Worm (Caenorhabditis elegans) whole organism, L2 larva: ENCODE measurements around the gene srlf-27.

Experiments used
- C34F6.9 ChIP-seq: fragments of 150-350 bp; optimal IDR thresholded peaks from 2 replicates; lab custom pipeline; 2014; ENCODE audit warnings: missing biosample characterization, missing genetic modification characterization
- F13H6.1 ChIP-seq: sonication (generic microtip); optimal IDR thresholded peaks from 2 replicates; lab custom pipeline; 2016; ENCODE audit warnings: missing genetic modification characterization, missing compliant biosample characterization
- R02D3.7 ChIP-seq: fragments of 150-350 bp; optimal IDR thresholded peaks from 2 replicates; lab custom pipeline; 2014; ENCODE audit warnings: missing biosample characterization, missing genetic modification characterization
- aly-2 ChIP-seq: fragments of 150-350 bp; optimal IDR thresholded peaks from 2 replicates; lab custom pipeline; 2014; ENCODE audit warnings: missing biosample characterization, missing genetic modification characterization
- ama-1 ChIP-seq: fragments of 150-350 bp; optimal IDR thresholded peaks from 2 replicates; lab custom pipeline; 2018; ENCODE audit warnings: inconsistent platforms
- blmp-1 ChIP-seq: sonication (generic microtip); optimal IDR thresholded peaks from 2 replicates; lab custom pipeline; 2017; ENCODE audit warnings: missing genetic modification characterization, mild to moderate bottlenecking, missing compliant biosample characterization, antibody characterized with exemption, moderate library complexity; ENCODE audit not compliant: insufficient read depth
- ceh-16 ChIP-seq: fragments of 150-350 bp; optimal IDR thresholded peaks from 2 replicates; lab custom pipeline; 2014; ENCODE audit warnings: missing biosample characterization, missing genetic modification characterization
- crh-2 ChIP-seq: sonication (generic microtip); optimal IDR thresholded peaks from 2 replicates; lab custom pipeline; 2017; ENCODE audit warnings: missing biosample characterization, missing genetic modification characterization
- dmd-4 ChIP-seq: sonication (generic microtip); optimal IDR thresholded peaks from 2 replicates; lab custom pipeline; 2017; ENCODE audit warnings: missing biosample characterization, missing genetic modification characterization
- egl-27 ChIP-seq: sonication (generic microtip); optimal IDR thresholded peaks from 3 replicates; lab custom pipeline; 2017; ENCODE audit warnings: missing biosample characterization, missing genetic modification reagents, missing genetic modification characterization
- elt-1 ChIP-seq: fragments of 150-350 bp; optimal IDR thresholded peaks from 2 replicates; lab custom pipeline; 2014; ENCODE audit warnings: missing biosample characterization, missing genetic modification characterization
- elt-3 ChIP-seq: sonication (generic microtip); optimal IDR thresholded peaks from 2 replicates; lab custom pipeline; 2017; ENCODE audit warnings: missing biosample characterization, missing genetic modification characterization
- fos-1 ChIP-seq: fragments of 150-350 bp; optimal IDR thresholded peaks from 2 replicates; lab custom pipeline; 2014; ENCODE audit warnings: missing biosample characterization, missing genetic modification characterization
- gmeb-1 ChIP-seq: fragments of 150-350 bp; optimal IDR thresholded peaks from 2 replicates; lab custom pipeline; 2014; ENCODE audit warnings: missing biosample characterization, missing genetic modification characterization
- lin-11 ChIP-seq: fragments of 150-350 bp; sonication (generic microtip); optimal IDR thresholded peaks from 2 replicates; lab custom pipeline; 2014; ENCODE audit warnings: missing biosample characterization, missing genetic modification characterization, inconsistent platforms, mixed read lengths
- lin-13 ChIP-seq: fragments of 150-350 bp; optimal IDR thresholded peaks from 2 replicates; lab custom pipeline; 2014; ENCODE audit warnings: missing biosample characterization, missing genetic modification reagents, missing genetic modification characterization
- lsy-2 ChIP-seq, 2 experiments: fragments of 150-350 bp in 1 of 2; sonication (generic microtip) in 1 of 2; optimal IDR thresholded peaks; 2 replicates each; lab custom pipeline; 2014 to 2017; ENCODE audit warnings: missing biosample characterization in 2 of 2, missing genetic modification characterization in 2 of 2
- mab-5 ChIP-seq: fragments of 150-350 bp; optimal IDR thresholded peaks from 2 replicates; lab custom pipeline; 2014; ENCODE audit warnings: missing biosample characterization, missing genetic modification characterization
- mbf-1 ChIP-seq: sonication (generic microtip); optimal IDR thresholded peaks from 2 replicates; lab custom pipeline; 2017; ENCODE audit warnings: missing biosample characterization, missing genetic modification characterization
- mdl-1 ChIP-seq, 2 experiments: fragments of 150-350 bp in 1 of 2; sonication (generic microtip) in 1 of 2; optimal IDR thresholded peaks; 2 replicates each; lab custom pipeline; 2017; ENCODE audit warnings: missing biosample characterization in 2 of 2, missing genetic modification characterization in 2 of 2
- nhr-10 ChIP-seq: sonication (generic microtip); optimal IDR thresholded peaks from 2 replicates; lab custom pipeline; 2017; ENCODE audit warnings: missing biosample characterization, missing genetic modification characterization
- nhr-11 ChIP-seq: fragments of 150-350 bp; optimal IDR thresholded peaks from 2 replicates; lab custom pipeline; 2014; ENCODE audit warnings: missing biosample characterization, missing genetic modification characterization
- nhr-12 ChIP-seq: fragments of 150-350 bp; optimal IDR thresholded peaks from 2 replicates; lab custom pipeline; 2014; ENCODE audit warnings: missing biosample characterization, missing genetic modification characterization
- nhr-129 ChIP-seq: fragments of 150-350 bp; optimal IDR thresholded peaks from 2 replicates; lab custom pipeline; 2014; ENCODE audit warnings: missing biosample characterization, missing genetic modification characterization
- nhr-23 ChIP-seq: fragments of 150-350 bp; optimal IDR thresholded peaks from 2 replicates; lab custom pipeline; 2014; ENCODE audit warnings: missing biosample characterization, missing genetic modification reagents, missing genetic modification characterization
- nhr-237 ChIP-seq: fragments of 150-350 bp; optimal IDR thresholded peaks from 2 replicates; lab custom pipeline; 2014; ENCODE audit warnings: missing biosample characterization, missing genetic modification characterization
- nhr-25 ChIP-seq: fragments of 150-350 bp; sonication (generic microtip); optimal IDR thresholded peaks from 3 replicates; lab custom pipeline; 2014; ENCODE audit warnings: missing biosample characterization, missing genetic modification characterization
- nhr-6 ChIP-seq: fragments of 150-350 bp; optimal IDR thresholded peaks from 2 replicates; lab custom pipeline; 2014; ENCODE audit warnings: missing biosample characterization, missing genetic modification characterization
- nhr-77 ChIP-seq: fragments of 150-350 bp; optimal IDR thresholded peaks from 2 replicates; lab custom pipeline; 2014; ENCODE audit warnings: missing biosample characterization, missing genetic modification characterization
- sem-4 ChIP-seq: fragments of 150-350 bp; optimal IDR thresholded peaks from 2 replicates; lab custom pipeline; 2014; ENCODE audit warnings: missing biosample characterization, missing genetic modification reagents, missing genetic modification characterization
- sma-3 ChIP-seq: sonication (generic microtip); optimal IDR thresholded peaks from 2 replicates; lab custom pipeline; 2016; ENCODE audit warnings: missing genetic modification reagents, missing genetic modification characterization, missing compliant biosample characterization
- sma-9 ChIP-seq, 2 experiments: fragments of 150-350 bp in 1 of 2; sonication (generic microtip) in 1 of 2; optimal IDR thresholded peaks; 2 replicates each; lab custom pipeline; 2014 to 2016; ENCODE audit warnings: missing genetic modification characterization in 2 of 2, mild to moderate bottlenecking in 1 of 2, missing biosample characterization in 1 of 2, missing compliant biosample characterization in 1 of 2, missing genetic modification reagents in 1 of 2, moderate library complexity in 1 of 2
- snpc-4 ChIP-seq: fragments of 150-350 bp; optimal IDR thresholded peaks from 2 replicates; lab custom pipeline; 2014; ENCODE audit warnings: missing biosample characterization, missing genetic modification characterization
- unc-39 ChIP-seq: fragments of 150-350 bp; optimal IDR thresholded peaks from 2 replicates; lab custom pipeline; 2014; ENCODE audit warnings: missing biosample characterization, missing genetic modification characterization
- unc-55 ChIP-seq: fragments of 150-350 bp; sonication (generic microtip); optimal IDR thresholded peaks from 3 replicates; lab custom pipeline; 2014; ENCODE audit warnings: missing biosample characterization, missing genetic modification reagents, missing genetic modification characterization
- unc-62 ChIP-seq: fragments of 150-350 bp; optimal IDR thresholded peaks from 2 replicates; lab custom pipeline; 2014; ENCODE audit warnings: missing biosample characterization, missing genetic modification reagents, missing genetic modification characterization
- ztf-1 ChIP-seq: fragments of 200-800 bp; sonication (Bioruptor generic); conservative IDR thresholded peaks from 2 replicates; pipeline ENCODE4 v1.3.6; 2022; ENCODE audit warnings: missing genetic modification characterization, missing compliant biosample characterization

The srlf-27 gene

ce11 chrIV:14616303-14616702 lies 21.2 kb upstream of the srlf-27 start, which contains the start of gene dmd-6:
Gene dmd-6 (plus strand): TSS chrIV:14616603.
- TF ChIP-seq crh-2 = no peak
- TF ChIP-seq unc-39 (tag; lab: Kevin White, UChicago) = no peak
- no peak for TF ChIP-seq snpc-4 (tag; lab: Kevin White, UChicago)
- TF ChIP-seq sem-4 = no peak
- no peak for TF ChIP-seq sma-9 (GFP tag; optimal IDR thresholded peaks at IDR 0.05; lab: Kevin White, UChicago)
- no peak for TF ChIP-seq sma-9 (tag; optimal IDR thresholded peaks at IDR 0.05; lab: Kevin White, UChicago)
- TF ChIP-seq egl-27 (tag; lab: Kevin White, UChicago) = no peak
- TF ChIP-seq, all 48 proteins: peak for 0

ce11 chrIV:14617059-14617458 lies 20.5 kb upstream of the srlf-27 start:
- TF ChIP-seq lin-11 (tag; lab: Kevin White, UChicago) (no peak), unc-55 (GFP tag; lab: Kevin White, UChicago) (peak; percentile 13)

ce11 chrIV:14617498-14617897 lies 20.0 kb upstream of the srlf-27 start:
- no peak for TF ChIP-seq fos-1 (tag; lab: Kevin White, UChicago)
- peak; percentile 11 for TF ChIP-seq nhr-129 (tag; lab: Kevin White, UChicago)
- peak; percentile 38 for TF ChIP-seq sma-9 (GFP tag; optimal IDR thresholded peaks at IDR 0.05; lab: Kevin White, UChicago)
- no peak for TF ChIP-seq sma-9 (tag; optimal IDR thresholded peaks at IDR 0.05; lab: Kevin White, UChicago)
- TF ChIP-seq F13H6.1 = peak; percentile 44
- no peak for TF ChIP-seq blmp-1 (tag; lab: Kevin White, UChicago)
- no peak for TF ChIP-seq lin-11 (tag; lab: Kevin White, UChicago)

- TF ChIP-seq nhr-25 = no peak
- TF ChIP-seq aly-2 = no peak
- TF ChIP-seq F13H6.1 = no peak
- TF ChIP-seq C34F6.9 (tag; lab: Kevin White, UChicago) = no peak
- TF ChIP-seq nhr-237 (tag; lab: Kevin White, UChicago) = no peak
- no peak for TF ChIP-seq snpc-4 (tag; lab: Kevin White, UChicago)
- TF ChIP-seq fos-1 (tag; lab: Kevin White, UChicago) = no peak
- TF ChIP-seq nhr-11 = no peak
- TF ChIP-seq ztf-1 (GFP tag; lab: Robert Waterston, UW) = no peak
- no peak for TF ChIP-seq mbf-1
- no peak for TF ChIP-seq unc-39 (tag; lab: Kevin White, UChicago)
- no peak for TF ChIP-seq elt-3 (tag; lab: Kevin White, UChicago)
- no peak for TF ChIP-seq sma-3 (GFP tag; lab: Kevin White, UChicago)
- no peak for TF ChIP-seq mdl-1 (tag; optimal IDR thresholded peaks at IDR 0.05; lab: Kevin White, UChicago)
- no peak for TF ChIP-seq egl-27 (tag; lab: Kevin White, UChicago)
- no peak for TF ChIP-seq R02D3.7 (tag; lab: Kevin White, UChicago)
- TF ChIP-seq nhr-23 (tag; lab: Kevin White, UChicago) = no peak
- TF ChIP-seq lsy-2 (tag; optimal IDR thresholded peaks at IDR 0.05; lab: Kevin White, UChicago) = no peak
- no peak for TF ChIP-seq gmeb-1 (tag; lab: Kevin White, UChicago)
Measured at ce11 chrIV:14617985-14618384, 19.5 kb upstream of the srlf-27 start.

ce11 chrIV:14618551-14618950 lies 19.0 kb upstream of the srlf-27 start:
- TF ChIP-seq lin-13 (GFP tag; lab: Kevin White, UChicago) = no peak
- TF ChIP-seq nhr-129 (tag; lab: Kevin White, UChicago) = peak; percentile 9

ce11 chrIV:14620042-14620441 lies 17.5 kb upstream of the srlf-27 start:
- TF ChIP-seq nhr-11 (no peak), nhr-12 (tag; lab: Kevin White, UChicago) (no peak), dmd-4 (tag; lab: Kevin White, UChicago) (no peak), sma-9 (GFP tag; optimal IDR thresholded peaks at IDR 0.05; lab: Kevin White, UChicago) (peak; percentile 37), sma-9 (tag; optimal IDR thresholded peaks at IDR 0.05; lab: Kevin White, UChicago) (no peak)

ce11 chrIV:14620543-14620942 lies 17.0 kb upstream of the srlf-27 start:
- TF ChIP-seq elt-3 (tag; lab: Kevin White, UChicago) (no peak), F13H6.1 (peak; percentile 79), nhr-23 (tag; lab: Kevin White, UChicago) (no peak), R02D3.7 (tag; lab: Kevin White, UChicago) (no peak), unc-39 (tag; lab: Kevin White, UChicago) (no peak), nhr-129 (tag; lab: Kevin White, UChicago) (peak; percentile 99), ceh-16 (tag; lab: Kevin White, UChicago) (no peak), ama-1 (lab: Kevin White, UChicago) (no peak), gmeb-1 (tag; lab: Kevin White, UChicago) (peak; percentile 19), crh-2 (peak; percentile 81), nhr-10 (no peak), blmp-1 (tag; lab: Kevin White, UChicago) (no peak), nhr-6 (tag; lab: Kevin White, UChicago) (peak; percentile 28), unc-62 (GFP tag; lab: Kevin White, UChicago) (no peak), C34F6.9 (tag; lab: Kevin White, UChicago) (peak; percentile 71), lin-11 (tag; lab: Kevin White, UChicago) (no peak), nhr-237 (tag; lab: Kevin White, UChicago) (no peak), nhr-25 (no peak), elt-1 (tag; lab: Kevin White, UChicago) (no peak), nhr-12 (tag; lab: Kevin White, UChicago) (no peak), aly-2 (no peak), mab-5 (tag; lab: Kevin White, UChicago) (no peak), lin-13 (GFP tag; lab: Kevin White, UChicago) (no peak), egl-27 (tag; lab: Kevin White, UChicago) (no peak), nhr-77 (tag; lab: Kevin White, UChicago) (no peak), sma-3 (GFP tag; lab: Kevin White, UChicago) (no peak)
